Worm (Caenorhabditis elegans) whole organism, mixed stage, embryonic: ENCODE results near the gene nhr-281.

Experiments used
- blmp-1 ChIP-seq: fragments of 150-350 bp; optimal IDR thresholded peaks from 2 replicates; lab custom pipeline; 2014; ENCODE audit warnings: missing biosample characterization, missing genetic modification characterization
- ces-1 ChIP-seq: fragments of 150-350 bp; optimal IDR thresholded peaks from 2 replicates; lab custom pipeline; 2014; ENCODE audit warnings: missing biosample characterization, missing genetic modification reagents, missing genetic modification characterization
- elt-3 ChIP-seq: fragments of 150-350 bp; optimal IDR thresholded peaks from 2 replicates; lab custom pipeline; 2014; ENCODE audit warnings: missing biosample characterization, missing genetic modification characterization
- flh-1 ChIP-seq: fragments of 200-800 bp; sonication (Bioruptor generic); optimal IDR thresholded peaks from 2 replicates; lab custom pipeline; 2018; ENCODE audit warnings: mild to moderate bottlenecking, missing genetic modification characterization, moderate library complexity, missing compliant biosample characterization
- nhr-12 ChIP-seq: fragments of 150-350 bp; optimal IDR thresholded peaks from 2 replicates; lab custom pipeline; 2014; ENCODE audit warnings: missing biosample characterization, missing genetic modification characterization
- nhr-237 ChIP-seq: fragments of 150-350 bp; optimal IDR thresholded peaks from 2 replicates; lab custom pipeline; 2014; ENCODE audit warnings: missing biosample characterization, missing genetic modification characterization
- nhr-76 ChIP-seq: sonication (generic microtip); optimal IDR thresholded peaks from 2 replicates; lab custom pipeline; 2017; ENCODE audit warnings: missing biosample characterization, missing genetic modification characterization
- pha-4 ChIP-seq: fragments of 150-350 bp; optimal IDR thresholded peaks from 2 replicates; lab custom pipeline; 2018; ENCODE audit warnings: missing biosample characterization, missing genetic modification reagents, missing genetic modification characterization
- unc-62 ChIP-seq: fragments of 150-350 bp; optimal IDR thresholded peaks from 2 replicates; lab custom pipeline; 2014; ENCODE audit warnings: missing biosample characterization, missing genetic modification reagents, missing genetic modification characterization
- ztf-11 ChIP-seq: fragments of 150-350 bp; optimal IDR thresholded peaks from 2 replicates; lab custom pipeline; 2014; ENCODE audit warnings: missing biosample characterization, missing genetic modification characterization

DNA sequence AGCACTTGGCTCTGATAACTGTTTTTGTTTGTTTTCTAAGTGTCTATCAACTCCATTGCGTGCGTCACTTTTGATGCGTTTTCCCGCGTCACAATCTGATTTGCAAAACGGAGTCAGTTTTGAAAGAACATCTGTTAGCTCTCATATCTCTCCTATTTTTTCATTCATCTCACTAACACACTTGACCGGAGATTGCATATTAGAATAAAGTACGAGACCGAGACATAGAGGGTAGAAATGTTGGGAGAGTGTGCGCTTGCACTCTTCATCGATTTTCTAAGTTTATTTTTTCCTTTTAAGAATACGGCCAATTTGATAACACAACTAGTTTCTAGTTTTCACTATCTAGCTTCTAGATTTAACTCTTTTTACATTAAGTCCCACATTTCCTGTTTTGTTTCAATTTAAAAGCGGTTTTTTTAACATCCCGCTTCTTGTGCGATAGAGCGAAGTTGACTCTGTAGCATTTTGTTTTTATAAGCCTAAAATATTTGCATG, 28.1 kb upstream of the nhr-281 start:
- TF ChIP-seq unc-62 (no peak), nhr-237 (tag; lab: Kevin White, UChicago) (no peak), elt-3 (tag; lab: Kevin White, UChicago) (no peak), blmp-1 (tag; lab: Kevin White, UChicago) (no peak), nhr-12 (tag; lab: Kevin White, UChicago) (no peak), flh-1 (GFP tag; lab: Kevin White, UChicago) (no peak), ces-1 (GFP tag; lab: Kevin White, UChicago) (peak; percentile 71), ztf-11 (no peak), pha-4 (tag; lab: Kevin White, UChicago) (no peak), nhr-76 (no peak)
